Worm (Caenorhabditis elegans): Measurements from ENCODE around the gene srd-2.

ce11 chrII:10218171-10218570 is 30.5 kb upstream of the srd-2 start, which contains the start of gene ref-1:
- no peak for TF ChIP-seq nhr-12 (tag; optimal IDR thresholded peaks at IDR 0.05)
- no peak for TF ChIP-seq unc-39 (tag; optimal IDR thresholded peaks at IDR 0.05)
- TF ChIP-seq fkh-10 (GFP tag; optimal IDR thresholded peaks at IDR 0.05) = no peak
- TF ChIP-seq egl-27 (tag; optimal IDR thresholded peaks at IDR 0.05) = no peak

Data from whole organism, L3 larva.